Worm (Caenorhabditis elegans) whole organism, midembryonic: ENCODE results near the gene C37C3.12.

ENCODE experiments used
- T22C8.4 ChIP-seq: fragments of 200-800 bp; sonication (Bioruptor generic); IDR thresholded peaks from 2 replicates; pipeline ENCODE4 v1.3.6; 2022; ENCODE audit warnings: missing genetic modification characterization, missing compliant biosample characterization
- cog-1 ChIP-seq: sonication (generic microtip); optimal IDR thresholded peaks from 2 replicates; lab custom pipeline; 2016; ENCODE audit warnings: missing genetic modification characterization, missing compliant biosample characterization
- flt-1 ChIP-seq: fragments of 200-800 bp; sonication (Bioruptor generic); IDR thresholded peaks from 2 replicates; pipeline ENCODE4 v1.3.6; 2022; ENCODE audit warnings: missing genetic modification characterization, missing compliant biosample characterization
- ref-1 ChIP-seq: fragments of 200-800 bp; sonication (Bioruptor generic); conservative IDR thresholded peaks from 2 replicates; pipeline ENCODE4 v1.3.6; 2022; ENCODE audit warnings: missing genetic modification reagents, missing genetic modification characterization, missing compliant biosample characterization
- tab-1 ChIP-seq: fragments of 200-800 bp; sonication (Bioruptor generic); IDR thresholded peaks from 2 replicates; pipeline ENCODE4 v1.3.6; 2022; ENCODE audit warnings: missing genetic modification characterization, missing compliant biosample characterization
- ztf-29 ChIP-seq: fragments of 200-800 bp; sonication (Bioruptor generic); IDR thresholded peaks from 2 replicates; pipeline ENCODE4 v1.3.6; 2022; ENCODE audit warnings: missing genetic modification reagents, missing genetic modification characterization, missing compliant biosample characterization

DNA sequence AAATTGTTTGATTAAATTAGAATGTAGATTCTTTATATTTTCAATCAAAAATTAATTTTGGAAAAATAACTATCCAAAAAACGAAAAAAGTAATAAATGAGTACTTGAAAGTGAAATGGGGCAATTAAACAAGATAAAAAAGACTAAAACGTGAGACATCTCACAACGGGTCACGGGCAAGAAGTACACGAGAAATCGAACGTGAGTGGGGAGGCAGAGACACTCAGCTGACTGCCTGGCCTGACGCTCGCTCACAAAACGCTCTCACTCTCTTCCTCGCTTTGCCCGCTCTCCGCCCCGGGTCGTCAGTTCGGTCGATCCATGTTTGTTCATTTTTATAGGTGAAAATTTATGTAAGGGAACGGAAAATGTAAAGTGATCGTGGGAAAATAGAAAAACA lies 8.9 kb upstream of the C37C3.12 start:
- TF ChIP-seq T22C8.4 (no peak), flt-1 (no peak), tab-1 (no peak), ztf-29 (no peak), ref-1 (GFP tag; lab: Robert Waterston, UW) (no peak), cog-1 (tag; lab: Kevin White, UChicago) (peak; percentile 1)
